Worm (Caenorhabditis elegans) whole organism, L4/young adult: ENCODE data around the gene F38A1.13.

Source experiments
- W03F9.2 ChIP-seq: fragments of 150-350 bp; optimal IDR thresholded peaks from 2 replicates; lab custom pipeline; 2014; ENCODE audit warnings: missing biosample characterization, missing genetic modification characterization
- dao-5 ChIP-seq: sonication (generic microtip); optimal IDR thresholded peaks from 2 replicates; lab custom pipeline; 2016; ENCODE audit warnings: missing genotype, missing genetic modification characterization, moderate library complexity, missing compliant biosample characterization
- him-1 ChIP-seq: sonication (generic microtip); optimal IDR thresholded peaks from 2 replicates; lab custom pipeline; 2016; ENCODE audit warnings: missing genotype, missing genetic modification reagents, missing genetic modification characterization, missing compliant biosample characterization

- no peak for TF ChIP-seq him-1 (tag; lab: Kevin White, UChicago)
- no peak for TF ChIP-seq W03F9.2 (tag; lab: Kevin White, UChicago)
- no peak for TF ChIP-seq dao-5
Observed at ce11 chrIV:1225596-1226232, 39.3 kb upstream of the F38A1.13 start, which contains the start of gene W09G12.8.
